Worm (Caenorhabditis elegans) whole organism, L3 larva: ENCODE results near the gene nlf-1.

Experiments
- ama-1 ChIP-seq: fragments of 150-350 bp; optimal IDR thresholded peaks from 2 replicates; lab custom pipeline; 2018
- ceh-82 ChIP-seq: fragments of 150-350 bp; optimal IDR thresholded peaks from 2 replicates; lab custom pipeline; 2014; ENCODE audit warnings: missing biosample characterization, missing genetic modification characterization
- elt-1 ChIP-seq: fragments of 150-350 bp; optimal IDR thresholded peaks from 2 replicates; lab custom pipeline; 2014; ENCODE audit warnings: missing biosample characterization, missing genetic modification characterization
- elt-2 ChIP-seq: sonication (generic microtip); optimal IDR thresholded peaks from 2 replicates; lab custom pipeline; 2016; ENCODE audit warnings: missing genetic modification reagents, mild to moderate bottlenecking, missing genetic modification characterization, missing compliant biosample characterization
- elt-3 ChIP-seq, 3 experiments: fragments of 150-350 bp in 1 of 3; sonication (generic microtip) in 2 of 3; optimal IDR thresholded peaks; 2 replicates in 2 of 3; 4 replicates in 1 of 3; lab custom pipeline; 2014 to 2017; ENCODE audit warnings: missing biosample characterization in 3 of 3, missing genetic modification characterization in 3 of 3
- nhr-11 ChIP-seq: fragments of 150-350 bp; optimal IDR thresholded peaks from 2 replicates; lab custom pipeline; 2014; ENCODE audit warnings: missing biosample characterization, missing genetic modification characterization
- nhr-12 ChIP-seq: fragments of 150-350 bp; optimal IDR thresholded peaks from 2 replicates; lab custom pipeline; 2014; ENCODE audit warnings: missing biosample characterization, missing genetic modification characterization
- nhr-237 ChIP-seq: fragments of 150-350 bp; optimal IDR thresholded peaks from 2 replicates; lab custom pipeline; 2014; ENCODE audit warnings: missing biosample characterization, missing genetic modification characterization
- nhr-28 ChIP-seq: fragments of 150-350 bp; optimal IDR thresholded peaks from 2 replicates; lab custom pipeline; 2014; ENCODE audit warnings: missing biosample characterization, missing genetic modification characterization
- nhr-76 ChIP-seq: fragments of 150-350 bp; sonication (generic microtip); optimal IDR thresholded peaks from 5 replicates; lab custom pipeline; 2014; ENCODE audit warnings: missing biosample characterization, missing genetic modification characterization
- pha-4 ChIP-seq: fragments of 150-350 bp; optimal IDR thresholded peaks from 2 replicates; lab custom pipeline; 2014; ENCODE audit warnings: missing biosample characterization, missing genetic modification reagents, missing genetic modification characterization
- pqm-1 ChIP-seq: fragments of 150-350 bp; optimal IDR thresholded peaks from 2 replicates; lab custom pipeline; 2017; ENCODE audit warnings: missing biosample characterization, missing genetic modification characterization, inconsistent platforms
- unc-39 ChIP-seq: sonication (generic microtip); optimal IDR thresholded peaks from 4 replicates; lab custom pipeline; 2017; ENCODE audit warnings: missing biosample characterization, missing genetic modification characterization
- ztf-11 ChIP-seq: fragments of 150-350 bp; optimal IDR thresholded peaks from 2 replicates; lab custom pipeline; 2014; ENCODE audit warnings: missing biosample characterization, missing genetic modification characterization

DNA sequence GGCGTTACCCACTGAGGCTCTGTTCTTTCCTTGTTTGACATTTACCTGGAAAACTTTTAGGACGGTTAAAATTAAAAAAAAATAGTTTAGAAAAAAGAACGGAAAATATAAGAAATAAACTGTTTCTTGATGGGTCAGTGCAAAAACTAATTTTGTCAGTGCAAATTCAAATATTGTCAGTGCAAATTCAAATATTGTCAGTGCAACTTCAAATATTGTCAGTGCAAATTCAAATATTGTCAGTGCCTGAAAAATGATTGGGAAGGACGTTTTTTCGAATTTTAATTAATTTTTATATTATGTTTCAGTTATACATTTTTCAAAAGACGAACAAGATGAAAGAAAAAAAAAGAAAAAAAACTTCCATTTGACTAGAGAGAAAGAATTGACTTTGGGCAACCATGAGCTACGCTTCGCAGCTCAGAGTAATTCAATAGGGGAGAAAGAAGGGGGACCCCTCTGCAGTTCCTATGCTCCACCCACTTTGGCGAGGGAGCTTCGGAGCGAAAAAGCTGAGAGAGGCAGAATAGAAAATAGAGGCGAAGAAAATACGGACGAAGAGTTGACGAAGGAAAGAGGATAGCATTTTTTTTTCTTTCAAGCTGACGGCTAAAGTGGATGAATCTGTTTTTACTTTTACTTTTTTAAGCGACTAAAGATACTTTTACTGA is 45.2 kb upstream of the nlf-1 start, which contains the start of gene unc-1:
- TF ChIP-seq nhr-76 (tag; lab: Kevin White, UChicago) (no peak), nhr-11 (tag; lab: Kevin White, UChicago) (no peak), ceh-82 (tag; lab: Kevin White, UChicago) (no peak), ama-1 (no peak), ztf-11 (tag; lab: Kevin White, UChicago) (no peak), nhr-12 (no peak), unc-39 (tag; lab: Kevin White, UChicago) (no peak), nhr-237 (tag; lab: Kevin White, UChicago) (no peak), elt-3 (tag; optimal IDR thresholded peaks at IDR 0.05; lab: Kevin White, UChicago) (no peak), pqm-1 (tag; lab: Kevin White, UChicago) (no peak), pha-4 (tag; lab: Kevin White, UChicago) (no peak), elt-1 (tag; lab: Kevin White, UChicago) (no peak), elt-2 (no peak), nhr-28 (no peak)
